Worm (Caenorhabditis elegans): ENCODE data around the gene ZK1320.11.

Gene ZK1320.11

DNA sequence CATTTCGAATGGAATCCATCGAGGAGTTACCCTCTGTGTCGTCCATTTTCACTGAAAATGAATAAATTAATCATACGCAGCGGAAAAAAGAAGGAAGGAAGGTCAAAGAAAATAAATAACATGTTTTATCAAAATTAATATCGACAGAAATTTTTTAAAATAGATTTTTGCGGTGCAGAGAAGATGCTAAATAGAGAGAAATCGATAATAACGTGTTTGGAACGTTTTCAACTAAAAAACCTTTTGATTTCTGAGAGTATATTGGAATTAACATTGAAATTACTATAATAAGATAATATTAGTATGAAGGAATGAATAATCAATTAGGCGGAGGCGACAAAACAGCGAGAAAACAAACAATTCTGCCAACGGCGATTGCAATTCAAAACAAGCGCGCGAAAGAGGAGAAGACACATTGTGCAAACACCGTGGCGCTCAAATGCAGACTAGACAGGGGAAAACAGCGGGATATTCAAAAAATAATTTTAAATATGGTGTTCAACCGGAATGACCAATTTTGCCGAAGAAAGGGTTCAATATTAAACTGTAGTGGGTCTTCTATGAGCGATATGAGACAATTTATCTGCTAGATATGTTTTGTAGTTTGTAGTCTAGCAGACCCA is 49.1 kb downstream of the ZK1320.11 start, which contains the start of gene wee-1.3 (continued):
- TF ChIP-seq nhr-12 (tag; optimal IDR thresholded peaks at IDR 0.05): no peak
- peak; percentile 88 for TF ChIP-seq snu-23 (GFP tag; optimal IDR thresholded peaks at IDR 0.05)
- TF ChIP-seq nhr-71 (tag; optimal IDR thresholded peaks at IDR 0.05): peak; percentile 89
- TF ChIP-seq lsy-2 (tag; optimal IDR thresholded peaks at IDR 0.05): peak; percentile 92 to 95
- TF ChIP-seq nhr-90 (tag; optimal IDR thresholded peaks at IDR 0.05; ENCODE audit: poor library complexity): peak; percentile 78
- TF ChIP-seq egl-13 (tag; optimal IDR thresholded peaks at IDR 0.05): peak; percentile 62
- peak; percentile 83 for TF ChIP-seq unc-130 (tag; optimal IDR thresholded peaks at IDR 0.05)
- peak; percentile 48 for TF ChIP-seq ceh-8 (GFP tag; optimal IDR thresholded peaks at IDR 0.05)
- TF ChIP-seq tbx-2 (tag; optimal IDR thresholded peaks at IDR 0.05): peak; percentile 82
- TF ChIP-seq pag-3 (tag; optimal IDR thresholded peaks at IDR 0.05; ENCODE audit: borderline replicate concordance, insufficient read depth): peak; percentile 1
- peak; percentile 37 for TF ChIP-seq fos-1 (tag; optimal IDR thresholded peaks at IDR 0.05)
- peak; percentile 90 for TF ChIP-seq rnt-1 (tag; optimal IDR thresholded peaks at IDR 0.05)
- peak; percentile 91 for TF ChIP-seq C16A3.4 (tag; optimal IDR thresholded peaks at IDR 0.05)
- TF ChIP-seq fkh-4 (tag; optimal IDR thresholded peaks at IDR 0.05; ENCODE audit: borderline replicate concordance): no peak
- TF ChIP-seq F16B12.6 (tag; optimal IDR thresholded peaks at IDR 0.05): peak; percentile 99
- peak; percentile 67 for TF ChIP-seq vab-15 (tag; optimal IDR thresholded peaks at IDR 0.05)
- TF ChIP-seq efl-1 (optimal IDR thresholded peaks at IDR 0.05): peak; percentile 97 to 99
- TF ChIP-seq efl-1 (GFP tag; optimal IDR thresholded peaks at IDR 0.05 in 1 of 2): peak; percentile 99 to 100
- no peak for TF ChIP-seq ceh-90 (tag; optimal IDR thresholded peaks at IDR 0.05)
- TF ChIP-seq nhr-76 (tag; optimal IDR thresholded peaks at IDR 0.05): no peak
- TF ChIP-seq C34B4.2 (tag; optimal IDR thresholded peaks at IDR 0.05): no peak
- peak; percentile 60 for TF ChIP-seq nhr-11 (tag; optimal IDR thresholded peaks at IDR 0.05)
- peak; percentile 76 for TF ChIP-seq lin-14 (GFP tag; optimal IDR thresholded peaks at IDR 0.05)
- peak; percentile 58 for TF ChIP-seq lir-3 (tag; optimal IDR thresholded peaks at IDR 0.05; ENCODE audit: poor library complexity)
- TF ChIP-seq lin-15B (tag; optimal IDR thresholded peaks at IDR 0.05): peak; percentile 73
- no peak for TF ChIP-seq hlh-17 (GFP tag; optimal IDR thresholded peaks at IDR 0.05; ENCODE audit: borderline replicate concordance)
- peak; percentile 62 for TF ChIP-seq grh-1 (GFP tag; IDR thresholded peaks at IDR 0.05)
- no peak for TF ChIP-seq unc-62 (GFP tag; optimal IDR thresholded peaks at IDR 0.05)
- TF ChIP-seq skn-1 (tag; optimal IDR thresholded peaks at IDR 0.05): peak; percentile 83
- TF ChIP-seq ama-1 (optimal IDR thresholded peaks at IDR 0.05): no peak
- no peak for TF ChIP-seq alr-1 (tag; optimal IDR thresholded peaks at IDR 0.05; ENCODE audit: borderline replicate concordance)
- TF ChIP-seq ztf-4 (tag; optimal IDR thresholded peaks at IDR 0.05): peak; percentile 35
- no peak for TF ChIP-seq efl-3 (GFP tag; optimal IDR thresholded peaks at IDR 0.05)
- peak; percentile 83 for TF ChIP-seq swsn-7 (tag; optimal IDR thresholded peaks at IDR 0.05)
- peak; percentile 90 for TF ChIP-seq nhr-85 (tag)
- TF ChIP-seq sptf-1 (tag; optimal IDR thresholded peaks at IDR 0.05): no peak
- no peak for TF ChIP-seq ets-5 (GFP tag; IDR thresholded peaks at IDR 0.05)
- TF ChIP-seq ceh-63 (GFP tag; optimal IDR thresholded peaks at IDR 0.05): no peak
- peak in 3 of 6 experiments; percentile 49 to 81 (median 66) for TF ChIP-seq elt-3 (tag; optimal IDR thresholded peaks at IDR 0.05)
- TF ChIP-seq dsc-1 (tag; optimal IDR thresholded peaks at IDR 0.05): peak; percentile 71
- TF ChIP-seq aha-1 (tag; optimal IDR thresholded peaks at IDR 0.05): no peak
- TF ChIP-seq ces-1 (GFP tag; optimal IDR thresholded peaks at IDR 0.05): no peak
- TF ChIP-seq elt-2 (tag; optimal IDR thresholded peaks at IDR 0.05): peak; percentile 7
- TF ChIP-seq Y116A8C.19 (tag; optimal IDR thresholded peaks at IDR 0.05; ENCODE audit: borderline replicate concordance): no peak
- TF ChIP-seq nhr-47 (tag; optimal IDR thresholded peaks at IDR 0.05): peak; percentile 88
- TF ChIP-seq egl-27 (tag; optimal IDR thresholded peaks at IDR 0.05): no peak
- TF ChIP-seq fkh-8 (tag; optimal IDR thresholded peaks at IDR 0.05): peak; percentile 75
- peak; percentile 66 to 89 (median 69) for TF ChIP-seq ceh-82 (tag; optimal IDR thresholded peaks at IDR 0.05)
- no peak for TF ChIP-seq fkh-10 (GFP tag; optimal IDR thresholded peaks at IDR 0.05)
- peak; percentile 30 for TF ChIP-seq mef-2 (tag; optimal IDR thresholded peaks at IDR 0.05)
- peak; percentile 61 for TF ChIP-seq irx-1 (tag; optimal IDR thresholded peaks at IDR 0.05)
- no peak for TF ChIP-seq pqm-1 (tag; optimal IDR thresholded peaks at IDR 0.05)

All from whole organism, L1 larva.